Fruit fly (Drosophila melanogaster) whole organism, embryonic: ENCODE results near the gene CG34290.
A peak's percentile ranks its signal among the peaks of the same experiment; 100 is the strongest.

Source experiments
- Awh ChIP-seq: fragments of 200-800 bp; sonication (Bioruptor generic); IDR thresholded peaks from 2 replicates; pipeline ENCODE4, ENCODE4 v1.3.6; 2022; ENCODE audit warnings: missing biosample characterization, missing genetic modification characterization
- B-H2 ChIP-seq: fragments of 200-800 bp; sonication (Bioruptor generic); optimal IDR thresholded peaks from 2 replicates; lab custom pipeline; 2018; ENCODE audit warnings: missing biosample characterization, mild to moderate bottlenecking, missing genetic modification characterization
- CG10543 ChIP-seq: fragments of 200-800 bp; sonication (Bioruptor generic); optimal IDR thresholded peaks from 3 replicates; lab custom pipeline; 2017; ENCODE audit warnings: missing biosample characterization, mild to moderate bottlenecking, missing genetic modification characterization, moderate library complexity
- CG11247 ChIP-seq: fragments of 200-800 bp; sonication (Bioruptor generic); IDR thresholded peaks from 2 replicates; pipeline ENCODE4 v1.3.6; 2022; ENCODE audit warnings: missing biosample characterization, missing genetic modification characterization
- CG12155 ChIP-seq: fragments of 200-800 bp; sonication (Bioruptor generic); optimal IDR thresholded peaks from 3 replicates; lab custom pipeline; 2016; ENCODE audit warnings: missing biosample characterization, missing genetic modification characterization
- CG12391 ChIP-seq: fragments of 200-800 bp; sonication (Bioruptor generic); optimal IDR thresholded peaks from 3 replicates; lab custom pipeline; 2018; ENCODE audit warnings: missing biosample characterization, mild to moderate bottlenecking, missing genetic modification characterization, moderate library complexity
- CG15073 ChIP-seq: fragments of 200-800 bp; sonication (Bioruptor generic); optimal IDR thresholded peaks from 2 replicates; lab custom pipeline; 2016; ENCODE audit warnings: missing biosample characterization, missing genetic modification characterization
- CG15269 ChIP-seq: fragments of 200-800 bp; sonication (Bioruptor generic); optimal IDR thresholded peaks from 2 replicates; lab custom pipeline; 2018; ENCODE audit warnings: missing biosample characterization, mild to moderate bottlenecking, missing genetic modification characterization, moderate library complexity
- CG1529 ChIP-seq: fragments of 200-800 bp; sonication (Bioruptor generic); optimal IDR thresholded peaks from 3 replicates; lab custom pipeline; 2018; ENCODE audit warnings: missing biosample characterization, missing genetic modification characterization
- CG15601 ChIP-seq: fragments of 200-800 bp; sonication (Bioruptor generic); optimal IDR thresholded peaks from 3 replicates; lab custom pipeline; 2019; ENCODE audit warnings: missing biosample characterization, mild to moderate bottlenecking, missing genetic modification characterization, moderate library complexity
- CG1603 ChIP-seq: fragments of 200-800 bp; sonication (Bioruptor generic); optimal IDR thresholded peaks from 2 replicates; lab custom pipeline; 2019; ENCODE audit warnings: missing biosample characterization, mild to moderate bottlenecking, missing genetic modification characterization, moderate library complexity
- CG17912 ChIP-seq: fragments of 200-800 bp; sonication (Bioruptor generic); optimal IDR thresholded peaks from 2 replicates; lab custom pipeline; 2018; ENCODE audit warnings: missing biosample characterization, mild to moderate bottlenecking, missing genetic modification characterization
- CG1832 ChIP-seq: fragments of 200-800 bp; sonication (Bioruptor generic); optimal IDR thresholded peaks from 2 replicates; lab custom pipeline; 2017; ENCODE audit warnings: missing biosample characterization, mild to moderate bottlenecking, missing genetic modification characterization, inconsistent platforms
- CG2875 ChIP-seq: fragments of 200-800 bp; sonication (Bioruptor generic); optimal IDR thresholded peaks from 2 replicates; lab custom pipeline; 2017; ENCODE audit warnings: missing biosample characterization, mild to moderate bottlenecking, missing genetic modification characterization, missing genetic modification reagents
- CG2889 ChIP-seq: fragments of 200-800 bp; sonication (Bioruptor generic); IDR thresholded peaks from 3 replicates; pipeline ENCODE4 v1.3.6; 2022; ENCODE audit warnings: missing biosample characterization, missing genetic modification characterization
- CG30431 ChIP-seq: fragments of 200-800 bp; sonication (Bioruptor generic); optimal IDR thresholded peaks from 2 replicates; lab custom pipeline; 2017; ENCODE audit warnings: missing biosample characterization, missing genetic modification characterization
- CG31224 ChIP-seq: fragments of 200-800 bp; sonication (Bioruptor generic); IDR thresholded peaks from 2 replicates; pipeline ENCODE4 v1.3.6; 2022; ENCODE audit warnings: missing biosample characterization, missing genetic modification characterization
- CG31388 ChIP-seq: fragments of 200-800 bp; sonication (Bioruptor generic); optimal IDR thresholded peaks from 2 replicates; lab custom pipeline; 2016; ENCODE audit warnings: missing biosample characterization, missing genetic modification characterization
- CG32532 ChIP-seq: fragments of 200-800 bp; sonication (Bioruptor generic); IDR thresholded peaks from 2 replicates; pipeline ENCODE4 v1.3.6; 2022; ENCODE audit warnings: missing biosample characterization, missing genetic modification characterization
- CG3281 ChIP-seq: fragments of 200-800 bp; sonication (Bioruptor generic); optimal IDR thresholded peaks from 3 replicates; lab custom pipeline; 2017; ENCODE audit warnings: missing biosample characterization, mild to moderate bottlenecking, missing genetic modification characterization
- CG33213 ChIP-seq: fragments of 200-800 bp; sonication (Bioruptor generic); optimal IDR thresholded peaks from 3 replicates; lab custom pipeline; 2016; ENCODE audit warnings: missing biosample characterization, missing genetic modification characterization
- CG4404 ChIP-seq: fragments of 200-800 bp; sonication (Bioruptor generic); IDR thresholded peaks from 2 replicates; pipeline ENCODE4 v1.3.6; 2022; ENCODE audit warnings: missing biosample characterization, missing genetic modification characterization
- CG4820 ChIP-seq: fragments of 200-800 bp; sonication (Bioruptor generic); optimal IDR thresholded peaks from 3 replicates; lab custom pipeline; 2016; ENCODE audit warnings: missing biosample characterization, missing genetic modification characterization
- CG6654 ChIP-seq: fragments of 200-800 bp; sonication (Bioruptor generic); optimal IDR thresholded peaks from 2 replicates; lab custom pipeline; 2017; ENCODE audit warnings: missing biosample characterization, mild to moderate bottlenecking, missing genetic modification characterization
- CG7745 ChIP-seq: fragments of 200-800 bp; sonication (Bioruptor generic); optimal IDR thresholded peaks from 2 replicates; lab custom pipeline; 2018; ENCODE audit warnings: missing biosample characterization, mild to moderate bottlenecking, missing genetic modification characterization, moderate library complexity
- CG7987 ChIP-seq: fragments of 200-800 bp; sonication (Bioruptor generic); optimal IDR thresholded peaks from 2 replicates; lab custom pipeline; 2018; ENCODE audit warnings: missing biosample characterization, mild to moderate bottlenecking, missing genetic modification characterization, moderate library complexity
- CG8359 ChIP-seq: fragments of 200-800 bp; sonication (Bioruptor generic); optimal IDR thresholded peaks from 2 replicates; lab custom pipeline; 2017; ENCODE audit warnings: missing biosample characterization, mild to moderate bottlenecking, missing genetic modification characterization, borderline replicate concordance
- CrebB ChIP-seq: fragments of 200-800 bp; sonication (Bioruptor generic); optimal IDR thresholded peaks from 3 replicates; lab custom pipeline; 2018; ENCODE audit warnings: missing biosample characterization, mild to moderate bottlenecking, missing genetic modification characterization
- Fer2 ChIP-seq: fragments of 200-800 bp; sonication (Bioruptor generic); optimal IDR thresholded peaks from 2 replicates; lab custom pipeline; 2018; ENCODE audit warnings: missing biosample characterization, mild to moderate bottlenecking, missing genetic modification characterization, moderate library complexity
- Gug ChIP-seq: fragments of 200-800 bp; sonication (Bioruptor generic); IDR thresholded peaks from 4 replicates; pipeline ENCODE4 v1.3.6; 2022; ENCODE audit warnings: missing biosample characterization, missing genetic modification characterization
- Hmr ChIP-seq: fragments of 200-800 bp; sonication (Bioruptor generic); optimal IDR thresholded peaks from 3 replicates; lab custom pipeline; 2017; ENCODE audit warnings: mild to moderate bottlenecking, missing biosample characterization, missing genetic modification reagents, missing genetic modification characterization
- Lpt ChIP-seq: fragments of >200 bp; optimal IDR thresholded peaks from 2 replicates; lab custom pipeline; 2018; ENCODE audit warnings: missing biosample characterization, missing genetic modification characterization
- Max ChIP-seq: fragments of 200-800 bp; sonication (Bioruptor generic); optimal IDR thresholded peaks from 2 replicates; lab custom pipeline; 2016; ENCODE audit warnings: missing biosample characterization, mild to moderate bottlenecking, missing genetic modification characterization
- Neu2 ChIP-seq: fragments of 200-800 bp; sonication (Bioruptor generic); optimal IDR thresholded peaks from 3 replicates; lab custom pipeline; 2016; ENCODE audit warnings: missing biosample characterization, missing genetic modification characterization, borderline replicate concordance
- Xbp1 ChIP-seq: fragments of 200-800 bp; sonication (Bioruptor generic); optimal IDR thresholded peaks from 3 replicates; lab custom pipeline; 2016; ENCODE audit warnings: missing biosample characterization, mild to moderate bottlenecking, missing genetic modification characterization
- amos ChIP-seq: fragments of 200-800 bp; sonication (Bioruptor generic); IDR thresholded peaks from 2 replicates; pipeline ENCODE4 v1.3.6; 2022; ENCODE audit warnings: missing biosample characterization, missing genetic modification characterization; ENCODE audit not compliant: partially characterized antibody
- aop ChIP-seq: fragments of 200-800 bp; sonication (Bioruptor generic); IDR thresholded peaks from 2 replicates; pipeline ENCODE4 v1.3.6; 2022; ENCODE audit warnings: missing biosample characterization, missing genetic modification characterization
- ase ChIP-seq: fragments of 200-800 bp; sonication (Bioruptor generic); IDR thresholded peaks from 3 replicates; pipeline ENCODE4 v1.3.6; 2022; ENCODE audit warnings: missing biosample characterization, missing genetic modification characterization
- bigmax ChIP-seq: fragments of 200-800 bp; sonication (Bioruptor generic); optimal IDR thresholded peaks from 2 replicates; lab custom pipeline; 2018; ENCODE audit warnings: missing biosample characterization, mild to moderate bottlenecking, missing genetic modification characterization
- chn ChIP-seq: fragments of 200-800 bp; sonication (Bioruptor generic); optimal IDR thresholded peaks from 2 replicates; lab custom pipeline; 2016; ENCODE audit warnings: missing biosample characterization, missing genetic modification characterization
- croc ChIP-seq: fragments of 200-800 bp; sonication (Bioruptor generic); conservative IDR thresholded peaks from 3 replicates; pipeline ENCODE4 v1.3.6; 2022; ENCODE audit warnings: missing biosample characterization, missing genetic modification characterization
- dpn ChIP-seq, 2 experiments: fragments of 200-800 bp; sonication (Bioruptor generic); optimal IDR thresholded peaks; 3 replicates each; lab custom pipeline; 2016; ENCODE audit warnings: missing biosample characterization in 2 of 2, missing genetic modification characterization in 2 of 2
- gcm ChIP-seq: fragments of 200-800 bp; sonication (Bioruptor generic); optimal IDR thresholded peaks from 2 replicates; lab custom pipeline; 2019; ENCODE audit warnings: missing biosample characterization, mild to moderate bottlenecking, missing genetic modification characterization, moderate library complexity
- gem ChIP-seq: fragments of 200-800 bp; sonication (Bioruptor generic); optimal IDR thresholded peaks from 2 replicates; lab custom pipeline; 2019; ENCODE audit warnings: missing biosample characterization, mild to moderate bottlenecking, missing genetic modification characterization, moderate library complexity
- gsb-n ChIP-seq: fragments of 200-800 bp; sonication (Bioruptor generic); optimal IDR thresholded peaks from 3 replicates; lab custom pipeline; 2018; ENCODE audit warnings: missing biosample characterization, mild to moderate bottlenecking, missing genetic modification characterization
- odd ChIP-seq: fragments of 200-800 bp; sonication (Bioruptor generic); optimal IDR thresholded peaks from 2 replicates; lab custom pipeline; 2017; ENCODE audit warnings: missing biosample characterization, mild to moderate bottlenecking, missing genetic modification characterization
- pb ChIP-seq: fragments of 200-800 bp; sonication (Bioruptor generic); optimal IDR thresholded peaks from 3 replicates; lab custom pipeline; 2016; ENCODE audit warnings: missing biosample characterization, missing genetic modification characterization
- sd ChIP-seq: fragments of 200-800 bp; sonication (Bioruptor generic); optimal IDR thresholded peaks from 3 replicates; lab custom pipeline; 2018; ENCODE audit warnings: missing biosample characterization, mild to moderate bottlenecking, missing genetic modification characterization, moderate library complexity
- sr ChIP-seq: fragments of 200-800 bp; sonication (Bioruptor generic); IDR thresholded peaks from 3 replicates; pipeline ENCODE4 v1.3.6; 2022; ENCODE audit warnings: missing biosample characterization, missing genetic modification characterization
- zf30C ChIP-seq: fragments of 200-800 bp; sonication (Bioruptor generic); optimal IDR thresholded peaks from 3 replicates; lab custom pipeline; 2018; ENCODE audit warnings: missing biosample characterization, mild to moderate bottlenecking, missing genetic modification characterization

CG34290 gene

dm6 chr3R:24333182-24333808 lies 43.7 kb upstream of the CG34290 start, which contains the start of the genes Rrp5 and Dis3 (continued):
- no peak for TF ChIP-seq CG7745 (tag; lab: Kevin White, UChicago)
- peak; percentile 54 for TF ChIP-seq Xbp1
- TF ChIP-seq CG1832 (GFP tag; lab: Kevin White, UChicago) = no peak
- no peak for TF ChIP-seq CG2875
- no peak for TF ChIP-seq Awh (GFP tag; lab: Robert Waterston, UW)
- TF ChIP-seq B-H2 = no peak
- peak; percentile 58 for TF ChIP-seq amos (GFP tag; lab: Robert Waterston, UW)
- TF ChIP-seq pb (GFP tag; lab: Kevin White, UChicago) = no peak
- no peak for TF ChIP-seq CG12391 (tag; lab: Kevin White, UChicago)
- TF ChIP-seq CG17912 (GFP tag; lab: Kevin White, UChicago) = peak; percentile 13
- TF ChIP-seq CG15269 (tag; lab: Kevin White, UChicago) = no peak
- no peak for TF ChIP-seq CG6654
- no peak for TF ChIP-seq dpn (GFP tag; optimal IDR thresholded peaks at IDR 0.05; lab: Kevin White, UChicago)
- TF ChIP-seq CG3281 (GFP tag; lab: Kevin White, UChicago) = no peak
- TF ChIP-seq CG11247 (GFP tag; lab: Robert Waterston, UW) = peak; percentile 51
- no peak for TF ChIP-seq Neu2 (GFP tag; lab: Kevin White, UChicago)
- TF ChIP-seq CrebB (tag; lab: Kevin White, UChicago) = no peak
- no peak for TF ChIP-seq CG15073
- TF ChIP-seq CG33213 (GFP tag; lab: Kevin White, UChicago) = no peak
- TF ChIP-seq CG4404 = no peak
- peak; percentile 95 for TF ChIP-seq Max (GFP tag; lab: Kevin White, UChicago)
- no peak for TF ChIP-seq CG10543 (GFP tag; lab: Kevin White, UChicago)
- peak; percentile 29 for TF ChIP-seq bigmax
- no peak for TF ChIP-seq gsb-n (tag; lab: Kevin White, UChicago)
- TF ChIP-seq CG1529 (GFP tag; lab: Kevin White, UChicago) = no peak
- TF ChIP-seq odd (GFP tag; lab: Kevin White, UChicago) = no peak
- TF ChIP-seq CG12155 = peak; percentile 22
- no peak; the same call in 3 of the 4 replicates for TF ChIP-seq Gug (GFP tag; lab: Robert Waterston, UW)
- TF ChIP-seq sr (GFP tag; lab: Robert Waterston, UW) = no peak
- TF ChIP-seq chn (GFP tag; lab: Kevin White, UChicago) = peak; percentile 13
- TF ChIP-seq CG30431 (GFP tag; lab: Kevin White, UChicago) = no peak
- peak; percentile 94 for TF ChIP-seq CG1603 (tag; lab: Kevin White, UChicago)
- no peak for TF ChIP-seq CG8359 (GFP tag; lab: Kevin White, UChicago)
- peak; percentile 26 for TF ChIP-seq CG7987
- TF ChIP-seq CG15601 (tag; lab: Kevin White, UChicago) = no peak
- TF ChIP-seq CG32532 (GFP tag; lab: Robert Waterston, UW) = peak; percentile 65
- no peak for TF ChIP-seq CG31388
- no peak for TF ChIP-seq gem
- 0 out of 3 replicates have a peak, but pooled peaks have one; percentile 49 for TF ChIP-seq ase (GFP tag; lab: Robert Waterston, UW)
- TF ChIP-seq Hmr = no peak
- TF ChIP-seq CG2889 (GFP tag; lab: Robert Waterston, UW) = no peak
- TF ChIP-seq CG31224 (GFP tag; lab: Robert Waterston, UW) = no peak
- TF ChIP-seq zf30C = no peak
- no peak for TF ChIP-seq croc (GFP tag; lab: Robert Waterston, UW)
- no peak for TF ChIP-seq sd (tag; lab: Kevin White, UChicago)
- TF ChIP-seq CG4820 (GFP tag; lab: Kevin White, UChicago) = no peak
- no peak for TF ChIP-seq Fer2 (tag; lab: Kevin White, UChicago)
- TF ChIP-seq aop (GFP tag; lab: Robert Waterston, UW) = no peak
- no peak for TF ChIP-seq Lpt (GFP tag; lab: Kevin White, UChicago)
- TF ChIP-seq gcm = no peak
